Fruit fly (Drosophila melanogaster): ENCODE data around the gene rst.

rst gene

DNA sequence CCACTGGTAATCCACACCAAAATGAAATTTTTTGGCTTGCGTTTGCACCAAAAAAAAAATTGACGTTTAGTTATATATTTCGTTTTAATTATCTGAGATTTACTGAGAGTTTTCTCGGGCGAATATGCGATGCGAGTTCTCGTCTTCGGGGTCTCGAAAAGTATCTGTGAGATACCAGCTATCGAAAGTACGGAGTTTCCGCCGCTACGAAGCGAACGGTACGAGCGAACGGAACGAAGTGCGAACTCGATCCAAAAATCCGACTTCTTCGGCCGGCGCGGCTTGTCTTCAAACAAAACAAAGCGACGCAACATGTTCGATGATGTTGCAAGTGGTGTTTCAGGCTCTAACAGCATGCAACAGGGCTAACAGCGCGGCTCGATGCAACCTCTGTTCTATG, at the start of gene rst (continued):
- TF ChIP-seq sens (GFP tag) (peak; percentile 93), ranshi (GFP tag; IDR thresholded peaks at IDR 0.05) (no peak), sqz (GFP tag; optimal IDR thresholded peaks at IDR 0.05) (peak; percentile 4), Deaf1 (tag; optimal IDR thresholded peaks at IDR 0.05) (peak; percentile 85), abd-A (tag; optimal IDR thresholded peaks at IDR 0.05) (peak; percentile 51), CG42726 (GFP tag; IDR thresholded peaks at IDR 0.05; ENCODE audit: partially characterized antibody) (peak; percentile 54; the same call in 1 of the 2 replicates), CG17361 (GFP tag; IDR thresholded peaks at IDR 0.05) (0 out of 3 replicates have a peak, but pooled peaks have one; percentile 20), ac (GFP tag; optimal IDR thresholded peaks at IDR 0.05) (no peak), Med (GFP tag) (peak; percentile 68), stwl (tag; optimal IDR thresholded peaks at IDR 0.05) (peak; percentile 24), nau (GFP tag; optimal IDR thresholded peaks at IDR 0.05) (peak; percentile 28), Mes4 (GFP tag; optimal IDR thresholded peaks at IDR 0.05) (no peak), crc (GFP tag; optimal IDR thresholded peaks at IDR 0.05) (no peak), gcm2 (GFP tag; optimal IDR thresholded peaks at IDR 0.05) (no peak), br (optimal IDR thresholded peaks at IDR 0.05) (no peak), dati (GFP tag; IDR thresholded peaks at IDR 0.05) (no peak), Awh (GFP tag; IDR thresholded peaks at IDR 0.05) (peak; percentile 44; the same call in 1 of the 2 replicates), Dref (GFP tag; IDR thresholded peaks at IDR 0.05) (no peak), Xrp1 (GFP tag; IDR thresholded peaks at IDR 0.05) (no peak), CG17359 (tag; optimal IDR thresholded peaks at IDR 0.05) (no peak), Atf6 (GFP tag; IDR thresholded peaks at IDR 0.05) (0 out of 2 replicates have a peak, but pooled peaks have one; percentile 20), CG8924 (tag; optimal IDR thresholded peaks at IDR 0.05) (no peak), CG2199 (GFP tag; IDR thresholded peaks at IDR 0.05) (peak; percentile 33; the same call in 2 of the 3 replicates), CG4360 (GFP tag; IDR thresholded peaks at IDR 0.05) (0 out of 2 replicates have a peak, but pooled peaks have one; percentile 29), Jarid2 (GFP tag; optimal IDR thresholded peaks at IDR 0.05) (peak; percentile 89), CG17328 (GFP tag; IDR thresholded peaks at IDR 0.05) (peak; percentile 41; the same call in 1 of the 2 replicates), CG1647 (GFP tag; optimal IDR thresholded peaks at IDR 0.05) (no peak), chinmo (GFP tag; IDR thresholded peaks at IDR 0.05; ENCODE audit: partially characterized antibody) (peak; percentile 62; the same call in 1 of the 4 replicates), wek (GFP tag; optimal IDR thresholded peaks at IDR 0.05) (no peak), Opbp (GFP tag; IDR thresholded peaks at IDR 0.05; ENCODE audit: partially characterized antibody) (0 out of 3 replicates have a peak, but pooled peaks have one; percentile 32), vvl (GFP tag; IDR thresholded peaks at IDR 0.05) (peak; percentile 40)

DNA sequence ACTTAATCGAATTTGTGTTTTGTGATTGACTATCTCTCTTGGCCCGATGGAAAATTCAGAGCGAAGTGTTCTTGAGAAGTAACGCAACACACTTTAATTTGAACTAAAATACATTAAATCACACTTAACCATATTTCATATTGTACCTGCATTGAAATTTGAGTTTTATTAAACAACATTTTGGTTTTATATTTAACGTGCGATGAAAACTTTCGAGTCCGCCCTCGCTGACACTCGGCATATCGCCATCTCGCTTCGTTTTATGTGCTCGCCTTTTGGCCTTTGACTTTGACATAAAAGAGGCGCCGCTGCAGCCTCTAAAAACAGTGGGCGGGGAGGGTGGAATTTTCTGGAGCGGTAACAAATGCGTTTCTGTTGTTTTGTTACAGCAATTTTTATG, 48.8 kb upstream of the rst start:
- 0 out of 2 replicates have a peak, but pooled peaks have one; percentile 31 for TF ChIP-seq wor (GFP tag; IDR thresholded peaks at IDR 0.05)
- peak; percentile 29 for TF ChIP-seq CG8944 (GFP tag; optimal IDR thresholded peaks at IDR 0.05)
- peak; percentile 2 for TF ChIP-seq CG3163 (GFP tag; optimal IDR thresholded peaks at IDR 0.05)
- TF ChIP-seq CG7271 (tag; optimal IDR thresholded peaks at IDR 0.05), result peak; percentile 9
- peak; percentile 62 for TF ChIP-seq ranshi (GFP tag; IDR thresholded peaks at IDR 0.05)
- peak; percentile 29 for TF ChIP-seq nau (GFP tag; optimal IDR thresholded peaks at IDR 0.05)
- TF ChIP-seq H15 (GFP tag; IDR thresholded peaks at IDR 0.05), result peak; percentile 68; the same call in 2 of the 3 replicates
- TF ChIP-seq CG4282 (GFP tag; optimal IDR thresholded peaks at IDR 0.05), result peak; percentile 23
- TF ChIP-seq lilli (GFP tag; optimal IDR thresholded peaks at IDR 0.05), result peak; percentile 58
- peak; percentile 21 for TF ChIP-seq CG2116 (GFP tag; optimal IDR thresholded peaks at IDR 0.05)
- TF ChIP-seq bowl (GFP tag; IDR thresholded peaks at IDR 0.05), result 0 out of 2 replicates have a peak, but pooled peaks have one; percentile 21
- no peak for TF ChIP-seq D19B (GFP tag; optimal IDR thresholded peaks at IDR 0.05)
- peak; percentile 20 for TF ChIP-seq CG12299 (tag; optimal IDR thresholded peaks at IDR 0.05)
- peak; percentile 4 for TF ChIP-seq Jarid2 (GFP tag; optimal IDR thresholded peaks at IDR 0.05)
- TF ChIP-seq Doc3 (GFP tag; IDR thresholded peaks at IDR 0.05; ENCODE audit: partially characterized antibody), result no peak
- TF ChIP-seq CG17359 (tag; optimal IDR thresholded peaks at IDR 0.05), result peak; percentile 77
- peak; percentile 7 for TF ChIP-seq CG15011 (GFP tag; optimal IDR thresholded peaks at IDR 0.05)
- no peak for TF ChIP-seq shn (GFP tag; optimal IDR thresholded peaks at IDR 0.05)
- peak; percentile 63 for TF ChIP-seq dysf (GFP tag; IDR thresholded peaks at IDR 0.05)
- TF ChIP-seq pnt (GFP tag; optimal IDR thresholded peaks at IDR 0.05), result peak; percentile 57
- peak; percentile 69 for TF ChIP-seq CG18599 (GFP tag; optimal IDR thresholded peaks at IDR 0.05)
- no peak for TF ChIP-seq hb (GFP tag; IDR thresholded peaks at IDR 0.05; ENCODE audit: partially characterized antibody)
- peak; percentile 82 for TF ChIP-seq gem (tag; optimal IDR thresholded peaks at IDR 0.05)
- TF ChIP-seq stc (GFP tag; IDR thresholded peaks at IDR 0.05), result 0 out of 2 replicates have a peak, but pooled peaks have one; percentile 34

All from whole organism, embryonic.